Worm (Caenorhabditis elegans) whole organism, L1 larva: ENCODE measurements around the gene C02E7.10.
A peak's percentile ranks its signal among the peaks of the same experiment; 100 is the strongest.

ENCODE experiments used
- ama-1 ChIP-seq: fragments of 150-350 bp; optimal IDR thresholded peaks from 2 replicates; lab custom pipeline; 2014
- efl-1 ChIP-seq, 4 experiments: fragments of 150-350 bp; optimal IDR thresholded peaks in 3 of 4; peaks in 1 of 4; 1 replicate in 1 of 4; 2 replicates in 3 of 4; lab custom pipeline; 2014; ENCODE audit warnings: missing biosample characterization in 2 of 4, missing genetic modification characterization in 2 of 4, missing genetic modification reagents in 2 of 4
- egl-27 ChIP-seq, 2 experiments: fragments of 150-350 bp in 1 of 2; sonication (generic microtip); optimal IDR thresholded peaks; 3 replicates each; lab custom pipeline; 2017 to 2018; ENCODE audit warnings: missing biosample characterization in 2 of 2, missing genetic modification characterization in 2 of 2, missing genetic modification reagents in 2 of 2
- fkh-4 ChIP-seq: sonication (generic microtip); optimal IDR thresholded peaks from 2 replicates; lab custom pipeline; 2016; ENCODE audit warnings: missing compliant biosample characterization, missing genetic modification characterization, borderline replicate concordance
- grh-1 ChIP-seq: fragments of 200-800 bp; sonication (Bioruptor generic); IDR thresholded peaks from 2 replicates; pipeline ENCODE4 v1.3.6; 2022; ENCODE audit warnings: missing genetic modification reagents, missing genetic modification characterization, missing compliant biosample characterization
- lin-39 ChIP-seq: fragments of 150-350 bp; optimal IDR thresholded peaks from 2 replicates; lab custom pipeline; 2014; ENCODE audit warnings: missing biosample characterization, missing genetic modification reagents, missing genetic modification characterization
- nhr-11 ChIP-seq: fragments of 150-350 bp; optimal IDR thresholded peaks from 2 replicates; lab custom pipeline; 2014; ENCODE audit warnings: missing biosample characterization, missing genetic modification characterization
- nhr-20 ChIP-seq: sonication (generic microtip); optimal IDR thresholded peaks from 2 replicates; lab custom pipeline; 2016; ENCODE audit warnings: mild to moderate bottlenecking, missing genetic modification characterization, missing compliant biosample characterization
- nhr-237 ChIP-seq: fragments of 150-350 bp; optimal IDR thresholded peaks from 2 replicates; lab custom pipeline; 2014; ENCODE audit warnings: missing biosample characterization, missing genetic modification characterization
- pqm-1 ChIP-seq: sonication (generic microtip); optimal IDR thresholded peaks from 3 replicates; lab custom pipeline; 2017; ENCODE audit warnings: missing biosample characterization, missing genetic modification characterization
- rnt-1 ChIP-seq: sonication (generic microtip); optimal IDR thresholded peaks from 2 replicates; lab custom pipeline; 2016; ENCODE audit warnings: mild to moderate bottlenecking, missing genetic modification characterization, moderate library complexity, missing compliant biosample characterization
- sptf-1 ChIP-seq: fragments of 150-350 bp; optimal IDR thresholded peaks from 2 replicates; lab custom pipeline; 2014; ENCODE audit warnings: missing biosample characterization, missing genetic modification characterization
- sup-37 ChIP-seq: fragments of 200-800 bp; sonication (Bioruptor generic); optimal IDR thresholded peaks from 2 replicates; lab custom pipeline; 2018; ENCODE audit warnings: mild to moderate bottlenecking, missing genetic modification characterization, missing compliant biosample characterization
- zag-1 ChIP-seq: fragments of 150-350 bp; optimal IDR thresholded peaks from 2 replicates; lab custom pipeline; 2014; ENCODE audit warnings: missing biosample characterization, missing genetic modification characterization

- TF ChIP-seq rnt-1 (tag; lab: Kevin White, UChicago) = no peak
- TF ChIP-seq egl-27 (tag; optimal IDR thresholded peaks at IDR 0.05; lab: Kevin White, UChicago) = no peak
- no peak for TF ChIP-seq pqm-1
- TF ChIP-seq grh-1 (GFP tag; lab: Robert Waterston, UW) = no peak
- TF ChIP-seq lin-39 (tag; lab: Kevin White, UChicago) = no peak
- TF ChIP-seq sptf-1 (tag; lab: Kevin White, UChicago) = no peak
- TF ChIP-seq nhr-20 = no peak
- no peak for TF ChIP-seq ama-1
- TF ChIP-seq nhr-11 (tag; lab: Kevin White, UChicago) = no peak
- no peak for TF ChIP-seq sup-37 (GFP tag; lab: Kevin White, UChicago)
- no peak for TF ChIP-seq nhr-237 (tag; lab: Kevin White, UChicago)
- no peak for TF ChIP-seq fkh-4 (tag; lab: Kevin White, UChicago)
- TF ChIP-seq zag-1 = no peak
- TF ChIP-seq efl-1 (optimal IDR thresholded peaks at IDR 0.05; lab: Kevin White, UChicago) = no peak
- peak in 1 of 2 experiments; percentile 15 for TF ChIP-seq efl-1 (GFP tag; optimal IDR thresholded peaks at IDR 0.05 in 1 of 2; lab: Kevin White, UChicago)
Observed at ce11 chrV:4890781-4891180, 42.1 kb downstream of the C02E7.10 start.
